Worm (Caenorhabditis elegans) whole organism, late embryonic: ENCODE results near the gene bir-2.

Source experiments
- ceh-48 ChIP-seq: sonication (generic microtip); optimal IDR thresholded peaks from 2 replicates; lab custom pipeline; 2016; ENCODE audit warnings: missing genetic modification characterization, inconsistent platforms, missing compliant biosample characterization
- hlh-30 ChIP-seq: sonication (generic microtip); optimal IDR thresholded peaks from 2 replicates; lab custom pipeline; 2017; ENCODE audit warnings: antibody characterized with exemption, missing genetic modification characterization, missing compliant biosample characterization; ENCODE audit not compliant: insufficient read depth
- nhr-11 ChIP-seq: fragments of 150-350 bp; optimal IDR thresholded peaks from 2 replicates; lab custom pipeline; 2014; ENCODE audit warnings: missing biosample characterization, missing genetic modification characterization
- pax-1 ChIP-seq: fragments of 150-350 bp; optimal IDR thresholded peaks from 2 replicates; lab custom pipeline; 2014; ENCODE audit warnings: missing biosample characterization, missing genetic modification characterization
- ttx-3 ChIP-seq: sonication (generic microtip); optimal IDR thresholded peaks from 2 replicates; lab custom pipeline; 2016; ENCODE audit warnings: missing genetic modification reagents, missing genetic modification characterization, missing compliant biosample characterization

ce11 chrV:13580696-13581095 is 12.0 kb downstream of the bir-2 start, which contains the start of gene C50B8.5:
- TF ChIP-seq hlh-30 (no peak), ceh-48 (tag; lab: Kevin White, UChicago) (no peak), nhr-11 (tag; lab: Kevin White, UChicago) (no peak), pax-1 (tag; lab: Kevin White, UChicago) (no peak), ttx-3 (tag; lab: Kevin White, UChicago) (no peak)
